Worm (Caenorhabditis elegans): ENCODE results near the gene M151.2.

DNA sequence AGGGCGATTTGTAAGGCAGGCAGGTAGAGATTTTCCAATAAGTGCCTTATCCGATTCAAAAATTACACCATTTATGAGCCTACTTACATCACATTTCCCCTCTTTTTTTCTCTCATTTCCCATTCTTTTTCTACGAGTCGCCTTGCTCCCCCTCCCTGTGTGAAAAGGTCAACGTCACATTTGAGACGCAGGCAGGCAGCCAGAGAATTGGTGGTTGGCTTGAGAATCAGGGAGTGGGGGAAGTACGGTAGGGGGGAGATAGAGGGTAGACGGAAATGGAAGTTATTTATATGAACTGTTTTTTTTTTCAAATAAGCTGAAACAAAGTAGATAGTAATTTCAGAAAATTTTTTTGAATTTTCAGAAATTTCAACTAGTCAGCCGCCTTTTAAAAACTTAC, 14.3 kb upstream of the M151.2 start:
- TF ChIP-seq flt-1 (GFP tag; IDR thresholded peaks at IDR 0.05) (no peak), F13C5.2 (tag; optimal IDR thresholded peaks at IDR 0.05) (no peak), ama-1 (optimal IDR thresholded peaks at IDR 0.05) (no peak), ets-7 (tag; optimal IDR thresholded peaks at IDR 0.05) (no peak), hmbx-1 (tag; optimal IDR thresholded peaks at IDR 0.05) (no peak), ceh-36 (tag; optimal IDR thresholded peaks at IDR 0.05) (no peak), hnd-1 (tag; optimal IDR thresholded peaks at IDR 0.05) (no peak), tra-4 (tag; optimal IDR thresholded peaks at IDR 0.05) (no peak), sea-1 (GFP tag; conservative IDR thresholded peaks at IDR 0.05) (no peak), scrt-1 (GFP tag; IDR thresholded peaks at IDR 0.05) (no peak)

Measured in whole organism, early embryonic.